Worm (Caenorhabditis elegans) whole organism, L1 larva: ENCODE results near the gene D1086.9.

Source experiments
- grh-1 ChIP-seq: fragments of 200-800 bp; sonication (Bioruptor generic); IDR thresholded peaks from 2 replicates; pipeline ENCODE4 v1.3.6; 2022; ENCODE audit warnings: missing genetic modification reagents, missing genetic modification characterization, missing compliant biosample characterization
- nhr-76 ChIP-seq: sonication (generic microtip); optimal IDR thresholded peaks from 2 replicates; lab custom pipeline; 2017; ENCODE audit warnings: missing biosample characterization, missing genetic modification characterization
- pqm-1 ChIP-seq: sonication (generic microtip); optimal IDR thresholded peaks from 3 replicates; lab custom pipeline; 2017; ENCODE audit warnings: missing biosample characterization, missing genetic modification characterization
- skn-1 ChIP-seq: fragments of 150-350 bp; optimal IDR thresholded peaks from 2 replicates; lab custom pipeline; 2014; ENCODE audit warnings: missing biosample characterization, missing genetic modification characterization
- sox-4 ChIP-seq: sonication (generic microtip); optimal IDR thresholded peaks from 2 replicates; lab custom pipeline; 2016; ENCODE audit warnings: missing genetic modification characterization, missing compliant biosample characterization
- zag-1 ChIP-seq: fragments of 150-350 bp; optimal IDR thresholded peaks from 2 replicates; lab custom pipeline; 2014; ENCODE audit warnings: missing biosample characterization, missing genetic modification characterization
- ztf-11 ChIP-seq, 2 experiments: sonication (generic microtip); optimal IDR thresholded peaks; 2 replicates each; lab custom pipeline; 2016 to 2017; ENCODE audit warnings: missing genetic modification characterization in 2 of 2, missing biosample characterization in 1 of 2, missing compliant biosample characterization in 1 of 2

DNA sequence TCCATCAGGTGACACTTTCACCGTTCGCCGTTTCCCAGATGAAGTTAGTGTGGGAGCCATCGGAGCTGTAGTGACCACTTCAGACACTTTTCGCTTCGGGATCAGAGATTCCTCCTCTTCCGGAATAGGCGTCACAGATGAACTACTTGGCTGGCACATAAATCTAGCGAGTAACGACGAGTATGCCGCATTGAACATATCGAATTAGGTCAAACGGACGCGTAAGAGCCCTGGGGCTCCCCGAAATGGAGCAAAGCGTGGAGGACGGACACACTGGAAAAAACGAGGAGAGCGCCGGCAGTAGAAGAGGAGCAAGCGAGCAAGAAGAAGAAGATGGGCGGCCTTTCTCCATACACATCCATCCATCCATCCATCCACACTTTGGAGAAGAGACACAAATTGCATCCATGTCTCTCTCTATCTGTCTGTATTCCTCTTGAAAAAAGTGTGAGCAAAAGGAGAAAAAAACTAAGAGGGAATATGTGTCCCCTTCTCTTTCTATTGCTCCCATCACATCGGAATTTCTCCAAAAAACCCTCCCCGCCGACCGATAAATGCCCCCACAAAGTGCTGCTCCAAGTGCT is 22.4 kb downstream of the D1086.9 start:
- no peak for TF ChIP-seq grh-1 (GFP tag; lab: Robert Waterston, UW)
- TF ChIP-seq zag-1: no peak
- TF ChIP-seq pqm-1: no peak
- no peak for TF ChIP-seq nhr-76 (tag; lab: Kevin White, UChicago)
- TF ChIP-seq skn-1 (tag; lab: Kevin White, UChicago): no peak
- TF ChIP-seq sox-4 (tag; lab: Kevin White, UChicago): no peak
- TF ChIP-seq ztf-11 (tag; optimal IDR thresholded peaks at IDR 0.05; lab: Kevin White, UChicago): no peak
